Fruit fly (Drosophila melanogaster) whole organism, embryonic: ENCODE measurements around the gene mRpL4.

Experiments used
- CG10366 ChIP-seq: fragments of 200-800 bp; sonication (Bioruptor generic); IDR thresholded peaks from 2 replicates; pipeline ENCODE4 v1.3.6; 2022; ENCODE audit warnings: missing biosample characterization, missing genetic modification characterization
- CG10543 ChIP-seq: fragments of 200-800 bp; sonication (Bioruptor generic); optimal IDR thresholded peaks from 3 replicates; lab custom pipeline; 2017; ENCODE audit warnings: missing biosample characterization, mild to moderate bottlenecking, missing genetic modification characterization, moderate library complexity
- CG11398 ChIP-seq: fragments of 200-800 bp; sonication (Bioruptor generic); optimal IDR thresholded peaks from 2 replicates; lab custom pipeline; 2016; ENCODE audit warnings: missing biosample characterization, missing genetic modification characterization
- CG13123 ChIP-seq: fragments of 200-800 bp; sonication (Bioruptor generic); optimal IDR thresholded peaks from 2 replicates; lab custom pipeline; 2016; ENCODE audit warnings: missing biosample characterization, missing genetic modification characterization
- CG15073 ChIP-seq: fragments of 200-800 bp; sonication (Bioruptor generic); optimal IDR thresholded peaks from 2 replicates; lab custom pipeline; 2016; ENCODE audit warnings: missing biosample characterization, missing genetic modification characterization
- CG15269 ChIP-seq: fragments of 200-800 bp; sonication (Bioruptor generic); optimal IDR thresholded peaks from 2 replicates; lab custom pipeline; 2018; ENCODE audit warnings: missing biosample characterization, mild to moderate bottlenecking, missing genetic modification characterization, moderate library complexity
- CG15696 ChIP-seq: fragments of 200-800 bp; sonication (Bioruptor generic); optimal IDR thresholded peaks from 2 replicates; lab custom pipeline; 2019; ENCODE audit warnings: missing biosample characterization, mild to moderate bottlenecking, missing genetic modification characterization, moderate library complexity
- CG1603 ChIP-seq: fragments of 200-800 bp; sonication (Bioruptor generic); optimal IDR thresholded peaks from 2 replicates; lab custom pipeline; 2019; ENCODE audit warnings: missing biosample characterization, mild to moderate bottlenecking, missing genetic modification characterization, moderate library complexity
- CG16813 ChIP-seq: fragments of 200-800 bp; sonication (Bioruptor generic); IDR thresholded peaks from 3 replicates; pipeline ENCODE4 v1.3.6; 2022; ENCODE audit warnings: missing biosample characterization, missing genetic modification characterization; ENCODE audit not compliant: partially characterized antibody
- CG17186 ChIP-seq: fragments of 200-800 bp; sonication (Bioruptor generic); optimal IDR thresholded peaks from 3 replicates; lab custom pipeline; 2017; ENCODE audit warnings: missing biosample characterization, missing genetic modification reagents, missing genetic modification characterization
- CG17568 ChIP-seq: fragments of 200-800 bp; sonication (Bioruptor generic); optimal IDR thresholded peaks from 2 replicates; lab custom pipeline; 2018; ENCODE audit warnings: missing biosample characterization, mild to moderate bottlenecking, missing genetic modification characterization, moderate library complexity
- CG17829 ChIP-seq: fragments of 200-800 bp; optimal IDR thresholded peaks from 2 replicates; lab custom pipeline; 2019; ENCODE audit warnings: missing biosample characterization, mild to moderate bottlenecking, missing genetic modification characterization, moderate library complexity
- CG17912 ChIP-seq: fragments of 200-800 bp; sonication (Bioruptor generic); optimal IDR thresholded peaks from 2 replicates; lab custom pipeline; 2018; ENCODE audit warnings: missing biosample characterization, mild to moderate bottlenecking, missing genetic modification characterization
- CG2120 ChIP-seq: fragments of 200-800 bp; sonication (Bioruptor generic); optimal IDR thresholded peaks from 3 replicates; lab custom pipeline; 2016; ENCODE audit warnings: missing biosample characterization, missing genetic modification characterization
- CG2202 ChIP-seq: fragments of 200-800 bp; sonication (Bioruptor generic); optimal IDR thresholded peaks from 2 replicates; lab custom pipeline; 2018; ENCODE audit warnings: missing biosample characterization, mild to moderate bottlenecking, missing genetic modification characterization
- CG33213 ChIP-seq: fragments of 200-800 bp; sonication (Bioruptor generic); optimal IDR thresholded peaks from 3 replicates; lab custom pipeline; 2016; ENCODE audit warnings: missing biosample characterization, missing genetic modification characterization
- CG34422 ChIP-seq: fragments of 200-800 bp; sonication (Bioruptor generic); IDR thresholded peaks from 3 replicates; pipeline ENCODE4 v1.3.6; 2022; ENCODE audit warnings: missing biosample characterization, missing genetic modification characterization
- CG6854 ChIP-seq: fragments of 200-800 bp; sonication (Bioruptor generic); optimal IDR thresholded peaks from 3 replicates; lab custom pipeline; 2017; ENCODE audit warnings: missing biosample characterization, mild to moderate bottlenecking, missing genetic modification characterization
- CG7372 ChIP-seq: fragments of 200-800 bp; sonication (Bioruptor generic); IDR thresholded peaks from 2 replicates; pipeline ENCODE4 v1.3.6; 2022; ENCODE audit warnings: missing biosample characterization, missing genetic modification characterization
- CkIIα-i1 ChIP-seq: fragments of 200-800 bp; sonication (Bioruptor generic); IDR thresholded peaks from 2 replicates; pipeline ENCODE4 v1.3.6; 2022; ENCODE audit warnings: missing biosample characterization, missing genetic modification characterization
- D19A ChIP-seq: fragments of 200-800 bp; optimal IDR thresholded peaks from 3 replicates; lab custom pipeline; 2019; ENCODE audit warnings: missing biosample characterization, mild to moderate bottlenecking, missing genetic modification characterization, moderate library complexity
- Hey ChIP-seq: fragments of 200-800 bp; sonication (Bioruptor generic); optimal IDR thresholded peaks from 3 replicates; lab custom pipeline; 2018; ENCODE audit warnings: missing biosample characterization, mild to moderate bottlenecking, missing genetic modification characterization
- Hr78 ChIP-seq, 2 experiments: fragments of 200-800 bp in 1 of 2; fragments of >200 bp in 1 of 2; sonication (Bioruptor generic) in 1 of 2; optimal IDR thresholded peaks; 2 replicates each; lab custom pipeline; 2017 to 2019; ENCODE audit warnings: missing biosample characterization in 2 of 2, missing genetic modification characterization in 2 of 2, mild to moderate bottlenecking in 1 of 2, moderate library complexity in 1 of 2
- Max ChIP-seq: fragments of 200-800 bp; sonication (Bioruptor generic); optimal IDR thresholded peaks from 2 replicates; lab custom pipeline; 2016; ENCODE audit warnings: missing biosample characterization, mild to moderate bottlenecking, missing genetic modification characterization
- Meics ChIP-seq: fragments of 200-800 bp; sonication (Bioruptor generic); optimal IDR thresholded peaks from 2 replicates; lab custom pipeline; 2017; ENCODE audit warnings: missing biosample characterization, mild to moderate bottlenecking, missing genetic modification characterization
- Ravus ChIP-seq: fragments of 200-800 bp; sonication (Bioruptor generic); IDR thresholded peaks from 2 replicates; pipeline ENCODE4 v1.3.6; 2022; ENCODE audit warnings: missing biosample characterization, missing genetic modification characterization
- Side ChIP-seq: fragments of 200-800 bp; sonication (Bioruptor generic); optimal IDR thresholded peaks from 2 replicates; lab custom pipeline; 2016; ENCODE audit warnings: missing biosample characterization, missing genetic modification characterization
- Stat92E ChIP-seq, 3 experiments: fragments of >200 bp in 2 of 3; fragments of 200-800 bp in 1 of 3; sonication (Bioruptor generic) in 1 of 3; optimal IDR thresholded peaks; 2 replicates each; lab custom pipeline; 2017 to 2019; ENCODE audit warnings: missing biosample characterization in 3 of 3, missing genetic modification characterization in 3 of 3, mild to moderate bottlenecking in 1 of 3, moderate library complexity in 1 of 3
- ato ChIP-seq: fragments of 200-800 bp; sonication (Bioruptor generic); IDR thresholded peaks from 2 replicates; pipeline ENCODE4 v1.3.6; 2022; ENCODE audit warnings: missing biosample characterization, missing genetic modification characterization; ENCODE audit not compliant: partially characterized antibody
- bigmax ChIP-seq: fragments of 200-800 bp; sonication (Bioruptor generic); optimal IDR thresholded peaks from 2 replicates; lab custom pipeline; 2018; ENCODE audit warnings: missing biosample characterization, mild to moderate bottlenecking, missing genetic modification characterization
- caup ChIP-seq: fragments of 200-800 bp; sonication (Bioruptor generic); optimal IDR thresholded peaks from 3 replicates; lab custom pipeline; 2017; ENCODE audit warnings: missing biosample characterization, mild to moderate bottlenecking, missing genetic modification characterization, moderate library complexity; ENCODE audit not compliant: severe bottlenecking
- chm ChIP-seq: fragments of 200-800 bp; sonication (Bioruptor generic); IDR thresholded peaks from 2 replicates; pipeline ENCODE4 v1.3.6; 2022; ENCODE audit warnings: missing biosample characterization, missing genetic modification characterization
- corto ChIP-seq: fragments of 200-800 bp; sonication (Bioruptor generic); optimal IDR thresholded peaks from 2 replicates; lab custom pipeline; 2016; ENCODE audit warnings: missing biosample characterization, mild to moderate bottlenecking, missing genetic modification characterization, moderate library complexity
- croc ChIP-seq: fragments of 200-800 bp; sonication (Bioruptor generic); conservative IDR thresholded peaks from 3 replicates; pipeline ENCODE4 v1.3.6; 2022; ENCODE audit warnings: missing biosample characterization, missing genetic modification characterization
- crol ChIP-seq: fragments of 200-800 bp; sonication (Bioruptor generic); IDR thresholded peaks from 2 replicates; pipeline ENCODE4 v1.3.6; 2022; ENCODE audit warnings: missing biosample characterization, missing genetic modification characterization
- cwo ChIP-seq: fragments of 200-800 bp; sonication (Bioruptor generic); optimal IDR thresholded peaks from 3 replicates; lab custom pipeline; 2017; ENCODE audit warnings: missing biosample characterization, missing genetic modification characterization, mild to moderate bottlenecking, moderate library complexity, missing genetic modification reagents
- gsb-n ChIP-seq: fragments of 200-800 bp; sonication (Bioruptor generic); optimal IDR thresholded peaks from 3 replicates; lab custom pipeline; 2018; ENCODE audit warnings: missing biosample characterization, mild to moderate bottlenecking, missing genetic modification characterization
- ind ChIP-seq: fragments of 200-800 bp; sonication (Bioruptor generic); optimal IDR thresholded peaks from 3 replicates; lab custom pipeline; 2016; ENCODE audit warnings: missing biosample characterization, missing genetic modification characterization
- klu ChIP-seq: fragments of 200-800 bp; sonication (Bioruptor generic); IDR thresholded peaks from 2 replicates; pipeline ENCODE4 v1.3.6; 2022; ENCODE audit warnings: missing biosample characterization, missing genetic modification characterization
- mam ChIP-seq: fragments of 200-800 bp; sonication (Bioruptor generic); optimal IDR thresholded peaks from 3 replicates; lab custom pipeline; 2016; ENCODE audit warnings: missing biosample characterization, missing genetic modification characterization
- nerfin-1 ChIP-seq: fragments of 200-800 bp; sonication (Bioruptor generic); optimal IDR thresholded peaks from 3 replicates; lab custom pipeline; 2019; ENCODE audit warnings: missing biosample characterization, mild to moderate bottlenecking, missing genetic modification characterization, moderate library complexity
- nom ChIP-seq: fragments of 200-800 bp; sonication (Bioruptor generic); optimal IDR thresholded peaks from 2 replicates; lab custom pipeline; 2017; ENCODE audit warnings: missing biosample characterization, missing genetic modification characterization, mild to moderate bottlenecking, moderate library complexity, missing genetic modification reagents
- odd ChIP-seq: fragments of 200-800 bp; sonication (Bioruptor generic); optimal IDR thresholded peaks from 2 replicates; lab custom pipeline; 2017; ENCODE audit warnings: missing biosample characterization, mild to moderate bottlenecking, missing genetic modification characterization
- pfk ChIP-seq: fragments of 200-800 bp; sonication (Bioruptor generic); optimal IDR thresholded peaks from 2 replicates; lab custom pipeline; 2018; ENCODE audit warnings: missing biosample characterization, mild to moderate bottlenecking, missing genetic modification characterization, moderate library complexity
- ranshi ChIP-seq: fragments of 200-800 bp; sonication (Bioruptor generic); IDR thresholded peaks from 2 replicates; pipeline ENCODE4 v1.3.6; 2022; ENCODE audit warnings: missing biosample characterization, missing genetic modification characterization
- sens ChIP-seq: fragments of 200-800 bp; sonication (Bioruptor generic); peaks from one replicate; lab custom pipeline; 2016; ENCODE audit warnings: missing biosample characterization, missing genetic modification characterization
- sens-2 ChIP-seq: fragments of 200-800 bp; sonication (Bioruptor generic); IDR thresholded peaks from 2 replicates; pipeline ENCODE4 v1.3.6; 2022; ENCODE audit warnings: missing biosample characterization, missing genetic modification characterization
- slou ChIP-seq: fragments of 200-800 bp; sonication (Bioruptor generic); optimal IDR thresholded peaks from 3 replicates; lab custom pipeline; 2016; ENCODE audit warnings: missing biosample characterization, missing genetic modification characterization

Gene mRpL4

DNA sequence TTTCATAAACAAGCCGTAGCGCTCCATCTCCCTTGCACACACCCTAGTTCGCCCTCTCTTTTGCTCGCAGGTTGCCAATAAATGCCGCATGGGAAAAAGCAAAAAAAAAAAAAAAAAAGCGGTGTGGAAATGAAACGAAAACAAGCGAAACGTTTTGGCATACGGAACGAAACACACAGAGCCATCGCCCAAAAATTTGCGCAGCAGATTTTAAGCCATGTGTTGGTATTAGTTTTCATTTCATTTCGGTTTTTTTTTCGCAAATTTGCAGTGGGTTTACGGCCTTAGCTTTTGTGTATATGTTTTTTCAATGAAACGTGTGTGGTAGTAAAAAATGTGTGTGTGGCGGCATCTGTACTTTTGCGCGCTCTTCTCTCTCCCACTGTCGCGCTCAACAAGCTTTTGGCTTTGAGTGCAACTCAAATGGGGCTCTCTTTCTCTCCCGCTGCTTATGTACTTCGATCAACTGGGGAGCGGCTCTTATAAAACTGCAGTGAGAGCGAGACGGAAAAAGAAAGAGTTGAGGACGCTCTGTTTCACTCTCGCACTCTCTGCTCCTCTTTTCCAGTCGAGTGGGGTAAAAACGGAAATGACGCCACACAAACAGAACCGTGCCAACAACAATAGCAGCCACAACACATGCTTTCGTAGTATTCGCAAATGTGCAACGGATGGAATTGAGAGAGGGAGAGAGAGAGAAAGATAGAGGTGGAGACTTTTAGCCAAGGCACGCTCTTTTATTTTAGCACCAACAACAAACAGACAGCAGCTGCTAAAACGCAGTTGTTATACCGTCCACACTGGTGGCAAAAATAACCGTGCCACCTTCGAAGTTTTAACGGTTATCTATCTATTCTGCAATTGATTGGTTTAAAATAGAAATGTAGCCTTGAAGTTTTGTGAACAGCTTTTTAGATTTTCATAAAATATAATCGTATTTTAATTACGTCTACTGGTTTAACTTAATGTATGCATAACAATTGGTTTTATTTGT is 44.3 kb downstream of the mRpL4 start (continued):
- TF ChIP-seq sens-2 (GFP tag; lab: Robert Waterston, UW): no peak
- no peak for TF ChIP-seq Stat92E (GFP tag; optimal IDR thresholded peaks at IDR 0.05; lab: Kevin White, UChicago)
- peak; percentile 36 for TF ChIP-seq CG10543
- no peak for TF ChIP-seq CG10366
- no peak for TF ChIP-seq croc (GFP tag; lab: Robert Waterston, UW)
- peak; percentile 68 for TF ChIP-seq Meics
- TF ChIP-seq CG17186 (GFP tag; lab: Kevin White, UChicago): no peak
- TF ChIP-seq CG11398: no peak
- peak; percentile 35 for TF ChIP-seq caup
- no peak for TF ChIP-seq Ravus (GFP tag; lab: Robert Waterston, UW)
- TF ChIP-seq Max (GFP tag; lab: Kevin White, UChicago): peak; percentile 21
- no peak for TF ChIP-seq CG33213
- no peak for TF ChIP-seq CG13123
- no peak for TF ChIP-seq CG15696 (tag; lab: Kevin White, UChicago)
- TF ChIP-seq ato: no peak
- no peak for TF ChIP-seq klu (GFP tag; lab: Robert Waterston, UW)
- TF ChIP-seq Hr78 (GFP tag; optimal IDR thresholded peaks at IDR 0.05; lab: Kevin White, UChicago): no peak
- peak; percentile 35 for TF ChIP-seq corto
- TF ChIP-seq ranshi (GFP tag; lab: Robert Waterston, UW): no peak
- TF ChIP-seq gsb-n (tag; lab: Kevin White, UChicago): peak; percentile 19
- TF ChIP-seq CG16813 (GFP tag; lab: Robert Waterston, UW): no peak
- TF ChIP-seq bigmax: peak; percentile 44
- TF ChIP-seq CG17829 (tag; lab: Kevin White, UChicago): no peak
- TF ChIP-seq Hey: no peak
- peak; percentile 30 for TF ChIP-seq CG1603 (tag; lab: Kevin White, UChicago)
- TF ChIP-seq pfk (GFP tag; lab: Kevin White, UChicago): peak; percentile 99
- peak; percentile 77 for TF ChIP-seq CG15269 (tag; lab: Kevin White, UChicago)
- no peak for TF ChIP-seq CG34422 (GFP tag; lab: Robert Waterston, UW)
- TF ChIP-seq sens: peak; percentile 94
- TF ChIP-seq ind (GFP tag; lab: Kevin White, UChicago): peak; percentile 50
- TF ChIP-seq chm (GFP tag; lab: Robert Waterston, UW): no peak
- TF ChIP-seq nerfin-1: peak; percentile 75
- TF ChIP-seq CG2120 (GFP tag; lab: Kevin White, UChicago): peak; percentile 61
- TF ChIP-seq CG15073 (GFP tag; lab: Kevin White, UChicago): peak; percentile 97
- no peak for TF ChIP-seq CG7372 (GFP tag; lab: Robert Waterston, UW)
- peak; percentile 84 for TF ChIP-seq nom (GFP tag; lab: Kevin White, UChicago)
- peak; percentile 56 for TF ChIP-seq odd (GFP tag; lab: Kevin White, UChicago)
- no peak for TF ChIP-seq CG17568 (GFP tag; lab: Kevin White, UChicago)
- TF ChIP-seq CkIIα-i1: no peak
- TF ChIP-seq cwo (GFP tag; lab: Kevin White, UChicago): peak; percentile 72
- peak; percentile 30 for TF ChIP-seq CG6854 (GFP tag; lab: Kevin White, UChicago)
- peak; percentile 63 for TF ChIP-seq Side (GFP tag; lab: Kevin White, UChicago)
- TF ChIP-seq slou (GFP tag; lab: Kevin White, UChicago): no peak
- TF ChIP-seq D19A (tag; lab: Kevin White, UChicago): no peak
- peak; percentile 72 for TF ChIP-seq CG17912 (GFP tag; lab: Kevin White, UChicago)
- TF ChIP-seq CG2202 (tag; lab: Kevin White, UChicago): no peak
- peak; percentile 50 for TF ChIP-seq mam (GFP tag; lab: Kevin White, UChicago)
- no peak for TF ChIP-seq crol (GFP tag; lab: Robert Waterston, UW)
